Worm (Caenorhabditis elegans): ENCODE measurements around the gene Y73F8A.27.

Gene Y73F8A.27

ce11 chrIV:15472387-15472859 lies at the start of gene Y73F8A.27:
Gene Y73F8A.27 (plus strand): TSS chrIV:15472809.
- TF ChIP-seq ceh-31 (tag; optimal IDR thresholded peaks at IDR 0.05) (no peak), ztf-16 (tag; optimal IDR thresholded peaks at IDR 0.05) (peak; percentile 40), elt-2 (tag; optimal IDR thresholded peaks at IDR 0.05) (peak; percentile 60), sdc-2 (tag; optimal IDR thresholded peaks at IDR 0.05) (no peak), ceh-9 (tag; optimal IDR thresholded peaks at IDR 0.05) (no peak), nfya-1 (tag; optimal IDR thresholded peaks at IDR 0.05) (peak; percentile 76), unc-3 (GFP tag; conservative IDR thresholded peaks at IDR 0.05) (no peak), unc-3 (tag; optimal IDR thresholded peaks at IDR 0.05) (no peak), lim-6 (tag; optimal IDR thresholded peaks at IDR 0.05) (no peak), dve-1 (tag; optimal IDR thresholded peaks at IDR 0.05) (peak; percentile 39), unc-86 (tag; optimal IDR thresholded peaks at IDR 0.05) (no peak), ceh-14 (tag; optimal IDR thresholded peaks at IDR 0.05) (peak; percentile 33), lin-11 (tag; optimal IDR thresholded peaks at IDR 0.05) (no peak), K02D7.2 (tag; optimal IDR thresholded peaks at IDR 0.05) (no peak), hlh-15 (tag; optimal IDR thresholded peaks at IDR 0.05) (no peak), C08G9.2 (tag; optimal IDR thresholded peaks at IDR 0.05) (no peak), ceh-30 (tag; optimal IDR thresholded peaks at IDR 0.05) (no peak), pha-2 (tag; optimal IDR thresholded peaks at IDR 0.05) (peak; percentile 1), pax-1 (tag; optimal IDR thresholded peaks at IDR 0.05) (peak; percentile 19), ceh-34 (tag; optimal IDR thresholded peaks at IDR 0.05) (peak; percentile 3), ceh-45 (GFP tag; IDR thresholded peaks at IDR 0.05) (no peak), dmd-4 (tag; optimal IDR thresholded peaks at IDR 0.05; ENCODE audit: borderline replicate concordance) (no peak), tbx-2 (tag; optimal IDR thresholded peaks at IDR 0.05) (peak; percentile 45), unc-42 (tag; optimal IDR thresholded peaks at IDR 0.05) (peak; percentile 38)

ce11 chrIV:15433805-15434204 lies 38.8 kb upstream of the Y73F8A.27 start:
- no peak for TF ChIP-seq elt-4 (tag; optimal IDR thresholded peaks at IDR 0.05)
- no peak for TF ChIP-seq pax-1 (tag; optimal IDR thresholded peaks at IDR 0.05)
- TF ChIP-seq nfya-1 (tag; optimal IDR thresholded peaks at IDR 0.05), result no peak
- TF ChIP-seq F13H6.1 (tag; optimal IDR thresholded peaks at IDR 0.05), result no peak
- TF ChIP-seq K09A11.1 (tag; optimal IDR thresholded peaks at IDR 0.05; ENCODE audit: insufficient read depth), result no peak
- TF ChIP-seq nhr-11 (tag; optimal IDR thresholded peaks at IDR 0.05), result no peak
- TF ChIP-seq ceh-45 (GFP tag; IDR thresholded peaks at IDR 0.05), result no peak
- TF ChIP-seq ahr-1 (tag; optimal IDR thresholded peaks at IDR 0.05), result no peak
- no peak for TF ChIP-seq ceh-19 (GFP tag; optimal IDR thresholded peaks at IDR 0.05)
- TF ChIP-seq ceh-18 (tag; optimal IDR thresholded peaks at IDR 0.05), result no peak
- TF ChIP-seq lin-11 (tag; optimal IDR thresholded peaks at IDR 0.05), result no peak
- no peak for TF ChIP-seq hlh-13 (GFP tag; optimal IDR thresholded peaks at IDR 0.05)
- TF ChIP-seq pqm-1 (tag; optimal IDR thresholded peaks at IDR 0.05), result no peak
- TF ChIP-seq ceh-24 (tag; optimal IDR thresholded peaks at IDR 0.05), result no peak

- no peak for TF ChIP-seq sox-4 (tag; optimal IDR thresholded peaks at IDR 0.05)
- no peak for TF ChIP-seq lin-11 (tag; optimal IDR thresholded peaks at IDR 0.05)
- TF ChIP-seq F13H6.1 (tag; optimal IDR thresholded peaks at IDR 0.05), result no peak
- no peak for TF ChIP-seq rnt-1 (tag; optimal IDR thresholded peaks at IDR 0.05)
- TF ChIP-seq ceh-34 (tag; optimal IDR thresholded peaks at IDR 0.05), result no peak
- no peak for TF ChIP-seq pat-9 (tag; optimal IDR thresholded peaks at IDR 0.05)
- no peak for TF ChIP-seq ceh-14 (tag; optimal IDR thresholded peaks at IDR 0.05)
- TF ChIP-seq K09A11.1 (tag; optimal IDR thresholded peaks at IDR 0.05; ENCODE audit: insufficient read depth), result no peak
- TF ChIP-seq ceh-30 (tag; optimal IDR thresholded peaks at IDR 0.05), result no peak
- no peak for TF ChIP-seq ceh-31 (tag; optimal IDR thresholded peaks at IDR 0.05)
- TF ChIP-seq pha-4 (tag; optimal IDR thresholded peaks at IDR 0.05), result no peak
- TF ChIP-seq eyg-1 (tag; optimal IDR thresholded peaks at IDR 0.05), result no peak
Observed at ce11 chrIV:15441308-15441707, 31.3 kb upstream of the Y73F8A.27 start, which contains the start of gene Y73F8A.22. Gene Y73F8A.22 (minus strand): TSS chrIV:15441408.

All from whole organism, late embryonic.